Fruit fly (Drosophila melanogaster) whole organism, embryonic: ENCODE measurements around the gene sage.
A peak's percentile ranks its signal among the peaks of the same experiment; 100 is the strongest.

Source experiments
- CG10654 ChIP-seq: fragments of 200-800 bp; sonication (Bioruptor generic); optimal IDR thresholded peaks from 2 replicates; lab custom pipeline; 2016; ENCODE audit warnings: missing biosample characterization, missing genetic modification characterization
- CG11093 ChIP-seq: fragments of 200-800 bp; sonication (Bioruptor generic); IDR thresholded peaks from 3 replicates; pipeline ENCODE4 v1.3.6; 2022; ENCODE audit warnings: missing biosample characterization, missing genetic modification characterization
- CG11723 ChIP-seq: fragments of 200-800 bp; sonication (Bioruptor generic); optimal IDR thresholded peaks from 2 replicates; lab custom pipeline; 2017; ENCODE audit warnings: missing biosample characterization, mild to moderate bottlenecking, missing genetic modification characterization
- CG12299 ChIP-seq: fragments of 200-800 bp; sonication (Bioruptor generic); optimal IDR thresholded peaks from 2 replicates; lab custom pipeline; 2018; ENCODE audit warnings: missing biosample characterization, mild to moderate bottlenecking, missing genetic modification characterization
- CG12391 ChIP-seq: fragments of 200-800 bp; sonication (Bioruptor generic); optimal IDR thresholded peaks from 3 replicates; lab custom pipeline; 2018; ENCODE audit warnings: missing biosample characterization, mild to moderate bottlenecking, missing genetic modification characterization, moderate library complexity
- CG12659 ChIP-seq: fragments of 200-800 bp; sonication (Bioruptor generic); optimal IDR thresholded peaks from 3 replicates; lab custom pipeline; 2017; ENCODE audit warnings: mild to moderate bottlenecking, missing biosample characterization, missing genetic modification reagents, missing genetic modification characterization
- CG13894 ChIP-seq: fragments of 200-800 bp; sonication (Bioruptor generic); optimal IDR thresholded peaks from 3 replicates; lab custom pipeline; 2018; ENCODE audit warnings: missing biosample characterization, mild to moderate bottlenecking, missing genetic modification characterization, moderate library complexity
- CG14667 ChIP-seq: fragments of 200-800 bp; sonication (Bioruptor generic); IDR thresholded peaks from 2 replicates; pipeline ENCODE4 v1.3.6; 2022; ENCODE audit warnings: missing biosample characterization, missing genetic modification characterization
- CG15073 ChIP-seq: fragments of 200-800 bp; sonication (Bioruptor generic); optimal IDR thresholded peaks from 2 replicates; lab custom pipeline; 2016; ENCODE audit warnings: missing biosample characterization, missing genetic modification characterization
- CG17361 ChIP-seq: fragments of 200-800 bp; sonication (Bioruptor generic); IDR thresholded peaks from 3 replicates; pipeline ENCODE4 v1.3.6; 2022; ENCODE audit warnings: missing biosample characterization, missing genetic modification characterization
- CG2129 ChIP-seq: fragments of 200-800 bp; sonication (Bioruptor generic); IDR thresholded peaks from 2 replicates; pipeline ENCODE4 v1.3.6; 2022; ENCODE audit warnings: missing biosample characterization, missing genetic modification characterization; ENCODE audit not compliant: partially characterized antibody
- CG31224 ChIP-seq: fragments of 200-800 bp; sonication (Bioruptor generic); IDR thresholded peaks from 2 replicates; pipeline ENCODE4 v1.3.6; 2022; ENCODE audit warnings: missing biosample characterization, missing genetic modification characterization
- CG4424 ChIP-seq: fragments of 200-800 bp; sonication (Bioruptor generic); optimal IDR thresholded peaks from 3 replicates; lab custom pipeline; 2016; ENCODE audit warnings: missing biosample characterization, missing genetic modification characterization
- CG6765 ChIP-seq: fragments of 200-800 bp; sonication (Bioruptor generic); optimal IDR thresholded peaks from 3 replicates; lab custom pipeline; 2017; ENCODE audit warnings: missing biosample characterization, mild to moderate bottlenecking, missing genetic modification characterization
- CG7839 ChIP-seq: fragments of 200-800 bp; sonication (Bioruptor generic); optimal IDR thresholded peaks from 3 replicates; lab custom pipeline; 2018; ENCODE audit warnings: missing biosample characterization, mild to moderate bottlenecking, missing genetic modification characterization, moderate library complexity
- CG8089 ChIP-seq: fragments of 200-800 bp; sonication (Bioruptor generic); optimal IDR thresholded peaks from 3 replicates; lab custom pipeline; 2016; ENCODE audit warnings: missing biosample characterization, missing genetic modification characterization
- CHES-1-like ChIP-seq: fragments of 200-800 bp; sonication (Bioruptor generic); optimal IDR thresholded peaks from 2 replicates; lab custom pipeline; 2016; ENCODE audit warnings: missing biosample characterization, missing genetic modification characterization
- CkIIα-i1 ChIP-seq: fragments of 200-800 bp; sonication (Bioruptor generic); IDR thresholded peaks from 2 replicates; pipeline ENCODE4 v1.3.6; 2022; ENCODE audit warnings: missing biosample characterization, missing genetic modification characterization
- CrebB ChIP-seq: fragments of 200-800 bp; sonication (Bioruptor generic); optimal IDR thresholded peaks from 3 replicates; lab custom pipeline; 2018; ENCODE audit warnings: missing biosample characterization, mild to moderate bottlenecking, missing genetic modification characterization
- Fer2 ChIP-seq: fragments of 200-800 bp; sonication (Bioruptor generic); optimal IDR thresholded peaks from 2 replicates; lab custom pipeline; 2018; ENCODE audit warnings: missing biosample characterization, mild to moderate bottlenecking, missing genetic modification characterization, moderate library complexity
- HLH3B ChIP-seq: fragments of 200-800 bp; sonication (Bioruptor generic); IDR thresholded peaks from 2 replicates; pipeline ENCODE4 v1.3.6; 2022; ENCODE audit warnings: missing biosample characterization, missing genetic modification characterization
- Hr51 ChIP-seq, 2 experiments: fragments of 200-800 bp; sonication (Bioruptor generic); optimal IDR thresholded peaks; 2 replicates in 1 of 2; 3 replicates in 1 of 2; lab custom pipeline; 2016 to 2018; ENCODE audit warnings: missing biosample characterization in 2 of 2, missing genetic modification characterization in 2 of 2, mild to moderate bottlenecking in 1 of 2, moderate library complexity in 1 of 2
- MTF-1 ChIP-seq: fragments of 200-800 bp; sonication (Bioruptor generic); optimal IDR thresholded peaks from 2 replicates; lab custom pipeline; 2018; ENCODE audit warnings: missing biosample characterization, mild to moderate bottlenecking, missing genetic modification characterization, borderline replicate concordance
- PHDP ChIP-seq: fragments of 200-800 bp; sonication (Bioruptor generic); optimal IDR thresholded peaks from 3 replicates; lab custom pipeline; 2018; ENCODE audit warnings: missing biosample characterization, mild to moderate bottlenecking, missing genetic modification characterization, moderate library complexity
- abd-A ChIP-seq: fragments of 200-800 bp; sonication (Bioruptor generic); optimal IDR thresholded peaks from 3 replicates; lab custom pipeline; 2019; ENCODE audit warnings: missing biosample characterization, mild to moderate bottlenecking, missing genetic modification characterization, moderate library complexity
- bsh ChIP-seq, 2 experiments: fragments of 200-800 bp; sonication (Bioruptor generic); optimal IDR thresholded peaks; 2 replicates each; lab custom pipeline; 2017 to 2018; ENCODE audit warnings: mild to moderate bottlenecking in 2 of 2, missing biosample characterization in 2 of 2, missing genetic modification characterization in 2 of 2, moderate library complexity in 1 of 2
- crc ChIP-seq: fragments of 200-800 bp; sonication (Bioruptor generic); optimal IDR thresholded peaks from 2 replicates; lab custom pipeline; 2016; ENCODE audit warnings: missing biosample characterization, missing genetic modification characterization
- fd102C ChIP-seq: fragments of 200-800 bp; sonication (Bioruptor generic); optimal IDR thresholded peaks from 2 replicates; lab custom pipeline; 2018; ENCODE audit warnings: missing biosample characterization, mild to moderate bottlenecking, missing genetic modification characterization, moderate library complexity
- fd3F ChIP-seq: fragments of 200-800 bp; sonication (Bioruptor generic); optimal IDR thresholded peaks from 2 replicates; lab custom pipeline; 2018; ENCODE audit warnings: missing biosample characterization, mild to moderate bottlenecking, missing genetic modification characterization, moderate library complexity
- ham ChIP-seq: fragments of 200-800 bp; sonication (Bioruptor generic); IDR thresholded peaks from 2 replicates; pipeline ENCODE4 v1.3.6; 2022; ENCODE audit warnings: missing biosample characterization, missing genetic modification characterization
- hkb ChIP-seq, 2 experiments: fragments of 200-800 bp in 1 of 2; fragments of >200 bp in 1 of 2; sonication (Bioruptor generic) in 1 of 2; IDR thresholded peaks in 1 of 2; optimal IDR thresholded peaks in 1 of 2; 2 replicates each; pipeline versions ENCODE4 v1.3.6 to Lab custom; 2017 to 2022; ENCODE audit warnings: missing biosample characterization in 1 of 2, missing genetic modification characterization in 1 of 2
- jing ChIP-seq: fragments of 200-800 bp; sonication (Bioruptor generic); optimal IDR thresholded peaks from 2 replicates; lab custom pipeline; 2018; ENCODE audit warnings: missing biosample characterization, mild to moderate bottlenecking, missing genetic modification characterization
- kah ChIP-seq: fragments of 200-800 bp; sonication (Bioruptor generic); optimal IDR thresholded peaks from 2 replicates; lab custom pipeline; 2018; ENCODE audit warnings: missing biosample characterization, mild to moderate bottlenecking, missing genetic modification characterization
- lmd ChIP-seq: fragments of 200-800 bp; sonication (Bioruptor generic); IDR thresholded peaks from 2 replicates; pipeline ENCODE4 v1.3.6; 2022; ENCODE audit warnings: missing biosample characterization, missing genetic modification characterization
- lov ChIP-seq, 2 experiments: fragments of 200-800 bp in 1 of 2; fragments of >200 bp in 1 of 2; sonication (Bioruptor generic) in 1 of 2; IDR thresholded peaks in 1 of 2; optimal IDR thresholded peaks in 1 of 2; 2 replicates in 1 of 2; 3 replicates in 1 of 2; pipeline versions ENCODE4 v1.3.6 to Lab custom; 2017 to 2022; ENCODE audit warnings: missing biosample characterization in 1 of 2, missing genetic modification characterization in 1 of 2
- org-1 ChIP-seq: fragments of 200-800 bp; sonication (Bioruptor generic); optimal IDR thresholded peaks from 2 replicates; lab custom pipeline; 2017; ENCODE audit warnings: missing biosample characterization, missing genetic modification characterization
- otp ChIP-seq: fragments of 200-800 bp; sonication (Bioruptor generic); IDR thresholded peaks from 3 replicates; pipeline ENCODE4, ENCODE4 v1.3.6; 2022; ENCODE audit warnings: missing biosample characterization, missing genetic modification characterization
- pita ChIP-seq: fragments of 200-800 bp; sonication (Bioruptor generic); optimal IDR thresholded peaks from 2 replicates; lab custom pipeline; 2017; ENCODE audit warnings: missing biosample characterization, mild to moderate bottlenecking, missing genetic modification characterization
- pros ChIP-seq: fragments of 200-800 bp; sonication (Bioruptor generic); optimal IDR thresholded peaks from 3 replicates; lab custom pipeline; 2019; ENCODE audit warnings: missing biosample characterization, mild to moderate bottlenecking, missing genetic modification characterization, moderate library complexity
- pzg ChIP-seq: fragments of 200-800 bp; sonication (Bioruptor generic); optimal IDR thresholded peaks from 3 replicates; lab custom pipeline; 2018; ENCODE audit warnings: missing biosample characterization, mild to moderate bottlenecking, missing genetic modification characterization, moderate library complexity
- scrt ChIP-seq: fragments of 200-800 bp; sonication (Bioruptor generic); optimal IDR thresholded peaks from 2 replicates; lab custom pipeline; 2018; ENCODE audit warnings: missing biosample characterization, mild to moderate bottlenecking, missing genetic modification characterization, moderate library complexity
- sd ChIP-seq: fragments of 200-800 bp; sonication (Bioruptor generic); optimal IDR thresholded peaks from 3 replicates; lab custom pipeline; 2018; ENCODE audit warnings: missing biosample characterization, mild to moderate bottlenecking, missing genetic modification characterization, moderate library complexity
- twi ChIP-seq: fragments of 200-800 bp; optimal IDR thresholded peaks from 2 replicates; lab custom pipeline; 2019; ENCODE audit warnings: missing biosample characterization, mild to moderate bottlenecking, missing genetic modification characterization, moderate library complexity
- vnd ChIP-seq: fragments of 200-800 bp; sonication (Bioruptor generic); IDR thresholded peaks from 3 replicates; pipeline ENCODE4 v1.3.6; 2022; ENCODE audit warnings: missing biosample characterization, missing genetic modification characterization; ENCODE audit not compliant: partially characterized antibody
- vvl ChIP-seq: fragments of 200-800 bp; sonication (Bioruptor generic); IDR thresholded peaks from 2 replicates; pipeline ENCODE4 v1.3.6; 2022; ENCODE audit warnings: missing biosample characterization, missing genetic modification characterization
- zen2 ChIP-seq: fragments of 200-800 bp; sonication (Bioruptor generic); IDR thresholded peaks from 3 replicates; pipeline ENCODE4 v1.3.6; 2022; ENCODE audit warnings: missing biosample characterization, missing genetic modification characterization; ENCODE audit not compliant: partially characterized antibody

Gene sage

dm6 chr3R:9235455-9236040 is 28.4 kb downstream of the sage start (continued):
- TF ChIP-seq vvl (peak; percentile 14; the same call in 1 of the 2 replicates), scrt (peak; percentile 1), sd (tag; lab: Kevin White, UChicago) (peak; percentile 63)
- TF ChIP-seq, all 482 proteins: peak for 17; not testable (repeated sequence) for 465

- TF ChIP-seq jing (GFP tag; lab: Kevin White, UChicago) (no peak), CG12659 (GFP tag; lab: Kevin White, UChicago) (no peak), fd102C (no peak), kah (GFP tag; lab: Kevin White, UChicago) (no peak), Fer2 (tag; lab: Kevin White, UChicago) (no peak), abd-A (tag; lab: Kevin White, UChicago) (peak; percentile 78), fd3F (no peak), CG10654 (GFP tag; lab: Kevin White, UChicago) (no peak), CG15073 (GFP tag; lab: Kevin White, UChicago) (no peak), pita (GFP tag; lab: Kevin White, UChicago) (no peak), CG11723 (GFP tag; lab: Kevin White, UChicago) (no peak), zen2 (no peak), lov (optimal IDR thresholded peaks at IDR 0.05; lab: Kevin White, UChicago) (no peak), lov (GFP tag; IDR thresholded peaks at IDR 0.05; lab: Robert Waterston, UW) (no peak), MTF-1 (GFP tag; lab: Kevin White, UChicago) (no peak), ham (no peak), Hr51 (GFP tag; optimal IDR thresholded peaks at IDR 0.05; lab: Kevin White, UChicago) (no peak), otp (GFP tag; lab: Robert Waterston, UW) (no peak), CHES-1-like (no peak), CkIIα-i1 (GFP tag; lab: Robert Waterston, UW) (no peak), CrebB (no peak), CG31224 (GFP tag; lab: Robert Waterston, UW) (peak; percentile 31; the same call in 1 of the 2 replicates), vnd (GFP tag; lab: Robert Waterston, UW) (no peak), CG11093 (GFP tag; lab: Robert Waterston, UW) (no peak), CG13894 (no peak), HLH3B (GFP tag; lab: Robert Waterston, UW) (no peak), CG12299 (tag; lab: Kevin White, UChicago) (no peak), org-1 (no peak), CG2129 (GFP tag; lab: Robert Waterston, UW) (no peak), CG7839 (tag; lab: Kevin White, UChicago) (peak; percentile 2), CG12391 (tag; lab: Kevin White, UChicago) (peak; percentile 1), lmd (no peak), twi (no peak), CG8089 (GFP tag; lab: Kevin White, UChicago) (no peak), pzg (GFP tag; lab: Kevin White, UChicago) (no peak), CG14667 (GFP tag; lab: Robert Waterston, UW) (no peak), CG4424 (GFP tag; lab: Kevin White, UChicago) (no peak), CG6765 (no peak), crc (GFP tag; lab: Kevin White, UChicago) (no peak), CG17361 (GFP tag; lab: Robert Waterston, UW) (0 out of 3 replicates have a peak, but pooled peaks have one; percentile 8), hkb (optimal IDR thresholded peaks at IDR 0.05; lab: Kevin White, UChicago) (no peak), hkb (GFP tag; IDR thresholded peaks at IDR 0.05; lab: Robert Waterston, UW) (0 out of 2 replicates have a peak, but pooled peaks have one; percentile 11), pros (GFP tag; lab: Kevin White, UChicago) (no peak), PHDP (tag; lab: Kevin White, UChicago) (no peak), bsh (GFP tag; optimal IDR thresholded peaks at IDR 0.05; lab: Kevin White, UChicago) (peak in 1 of 2 experiments; percentile 2)
Measured at dm6 chr3R:9234756-9235255, 29.1 kb downstream of the sage start.
